Fruit fly (Drosophila melanogaster) whole organism: ENCODE data around the gene CG13603.

Source experiments
- CG8478 ChIP-seq: fragments of >200 bp; optimal IDR thresholded peaks from 2 replicates; lab custom pipeline; 2018; ENCODE audit warnings: inconsistent platforms
- Dll ChIP-seq: fragments of >200 bp; optimal IDR thresholded peaks from 2 replicates; lab custom pipeline; 2017
- EcR ChIP-seq, 2 experiments: fragments of >200 bp; optimal IDR thresholded peaks; 2 replicates each; lab custom pipeline; 2017; ENCODE audit warnings: missing biosample characterization in 2 of 2, missing genetic modification characterization in 2 of 2, missing genetic modification reagents in 2 of 2
- pan ChIP-seq: fragments of >200 bp; optimal IDR thresholded peaks from 2 replicates; lab custom pipeline; 2017
- psq ChIP-seq: fragments of >200 bp; optimal IDR thresholded peaks from 2 replicates; lab custom pipeline; 2017

DNA sequence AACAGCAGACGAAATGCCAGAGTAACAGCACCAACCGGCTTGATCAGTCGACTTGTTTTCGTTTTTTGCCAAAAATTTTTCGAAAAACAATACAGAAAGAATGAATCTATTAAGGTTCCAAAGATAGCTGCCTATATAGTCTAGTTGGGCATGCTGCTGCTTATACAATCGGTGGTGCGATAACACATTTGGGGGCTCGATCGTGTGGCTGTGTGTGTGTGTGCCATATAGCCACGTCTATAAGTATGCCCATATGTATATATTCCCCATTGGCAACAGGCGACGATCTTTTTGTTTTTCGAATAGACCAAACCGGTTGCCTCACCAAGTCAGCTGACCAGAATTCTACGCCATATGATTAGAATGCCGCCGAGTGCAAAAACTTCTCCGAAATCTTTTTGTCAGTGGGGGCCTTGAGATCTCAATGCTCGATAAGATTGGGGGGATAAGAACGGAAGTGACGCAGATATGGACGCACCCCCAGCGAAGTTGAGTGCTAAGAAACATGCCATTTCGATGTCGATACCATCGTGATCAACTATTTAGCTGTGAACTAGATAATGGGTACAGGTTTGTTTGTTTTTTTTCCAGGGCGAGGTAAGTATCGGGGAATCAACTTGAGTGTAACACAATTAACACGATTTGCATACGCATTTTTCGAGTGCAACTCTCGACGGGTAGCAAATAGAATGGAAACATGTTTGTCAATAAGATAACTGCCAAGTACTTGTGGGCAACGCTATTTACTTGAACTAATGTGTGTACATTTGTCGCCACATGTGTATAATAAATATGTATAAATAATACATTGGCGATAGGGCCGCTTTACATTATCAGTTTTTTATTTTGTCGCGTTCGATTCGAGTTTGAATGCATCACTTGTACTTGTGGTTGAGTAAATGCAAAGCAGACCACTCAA is 46.2 kb downstream of the CG13603 start:
- TF ChIP-seq EcR (GFP tag; optimal IDR thresholded peaks at IDR 0.05; lab: Kevin White, UChicago), result no peak
- no peak for TF ChIP-seq psq (lab: Kevin White, UChicago)
- TF ChIP-seq CG8478 (lab: Kevin White, UChicago), result no peak
- no peak for TF ChIP-seq pan (lab: Kevin White, UChicago)
- TF ChIP-seq Dll, result no peak
